Fruit fly (Drosophila melanogaster) whole organism, embryonic: ENCODE data around the gene CG18596.

Experiments
- Abd-B ChIP-seq: fragments of 200-800 bp; sonication (Bioruptor generic); optimal IDR thresholded peaks from 2 replicates; lab custom pipeline; 2018; ENCODE audit warnings: missing biosample characterization, mild to moderate bottlenecking, missing genetic modification characterization, moderate library complexity
- Aef1 ChIP-seq: fragments of 200-800 bp; sonication (Bioruptor generic); IDR thresholded peaks from 3 replicates; pipeline ENCODE4 v1.3.6; 2022; ENCODE audit warnings: missing biosample characterization, missing genetic modification characterization
- Bdp1 ChIP-seq: fragments of 200-800 bp; sonication (Bioruptor generic); optimal IDR thresholded peaks from 3 replicates; lab custom pipeline; 2016; ENCODE audit warnings: missing biosample characterization, missing genetic modification characterization
- CG1024 ChIP-seq: fragments of 200-800 bp; sonication (Bioruptor generic); IDR thresholded peaks from 2 replicates; pipeline ENCODE4 v1.3.6; 2022; ENCODE audit warnings: missing biosample characterization, missing genetic modification characterization
- CG10366 ChIP-seq: fragments of 200-800 bp; sonication (Bioruptor generic); IDR thresholded peaks from 2 replicates; pipeline ENCODE4 v1.3.6; 2022; ENCODE audit warnings: missing biosample characterization, missing genetic modification characterization
- CG11723 ChIP-seq: fragments of 200-800 bp; sonication (Bioruptor generic); optimal IDR thresholded peaks from 2 replicates; lab custom pipeline; 2017; ENCODE audit warnings: missing biosample characterization, mild to moderate bottlenecking, missing genetic modification characterization
- CG12942 ChIP-seq: fragments of 200-800 bp; sonication (Bioruptor generic); optimal IDR thresholded peaks from 3 replicates; lab custom pipeline; 2016; ENCODE audit warnings: missing biosample characterization, missing genetic modification characterization
- CG15601 ChIP-seq: fragments of 200-800 bp; sonication (Bioruptor generic); optimal IDR thresholded peaks from 3 replicates; lab custom pipeline; 2019; ENCODE audit warnings: missing biosample characterization, mild to moderate bottlenecking, missing genetic modification characterization, moderate library complexity
- CG17612 ChIP-seq: fragments of 200-800 bp; sonication (Bioruptor generic); IDR thresholded peaks from 2 replicates; pipeline ENCODE4 v1.3.6; 2022; ENCODE audit warnings: missing biosample characterization, missing genetic modification characterization
- CG18011 ChIP-seq: fragments of 200-800 bp; sonication (Bioruptor generic); optimal IDR thresholded peaks from 2 replicates; lab custom pipeline; 2017; ENCODE audit warnings: missing biosample characterization, missing genetic modification characterization, mild to moderate bottlenecking, moderate library complexity, missing genotype
- CG2199 ChIP-seq: fragments of 200-800 bp; sonication (Bioruptor generic); IDR thresholded peaks from 3 replicates; pipeline ENCODE4 v1.3.6; 2022; ENCODE audit warnings: missing biosample characterization, missing genetic modification characterization
- CG2712 ChIP-seq: fragments of 200-800 bp; optimal IDR thresholded peaks from 3 replicates; lab custom pipeline; 2019; ENCODE audit warnings: missing biosample characterization, mild to moderate bottlenecking, missing genetic modification characterization, moderate library complexity
- CG33557 ChIP-seq: fragments of 200-800 bp; sonication (Bioruptor generic); optimal IDR thresholded peaks from 2 replicates; lab custom pipeline; 2019; ENCODE audit warnings: missing biosample characterization, mild to moderate bottlenecking, missing genetic modification characterization, moderate library complexity
- CG4730 ChIP-seq: fragments of 200-800 bp; sonication (Bioruptor generic); IDR thresholded peaks from 2 replicates; pipeline ENCODE4 v1.3.6; 2022; ENCODE audit warnings: missing biosample characterization, missing genetic modification characterization
- CG6683 ChIP-seq: fragments of 200-800 bp; sonication (Bioruptor generic); optimal IDR thresholded peaks from 2 replicates; lab custom pipeline; 2017; ENCODE audit warnings: missing biosample characterization, mild to moderate bottlenecking, missing genetic modification characterization, missing genetic modification reagents
- CG8281 ChIP-seq: fragments of 200-800 bp; sonication (Bioruptor generic); optimal IDR thresholded peaks from 2 replicates; lab custom pipeline; 2018; ENCODE audit warnings: missing biosample characterization, mild to moderate bottlenecking, missing genetic modification characterization, moderate library complexity
- CG8388 ChIP-seq: fragments of 200-800 bp; sonication (Bioruptor generic); optimal IDR thresholded peaks from 2 replicates; lab custom pipeline; 2019; ENCODE audit warnings: missing biosample characterization, mild to moderate bottlenecking, missing genetic modification characterization, moderate library complexity
- CG8765 ChIP-seq: fragments of 200-800 bp; sonication (Bioruptor generic); IDR thresholded peaks from 2 replicates; pipeline ENCODE4 v1.3.6; 2022; ENCODE audit warnings: missing biosample characterization, missing genetic modification characterization
- CG8924 ChIP-seq: fragments of 200-800 bp; optimal IDR thresholded peaks from 3 replicates; lab custom pipeline; 2019; ENCODE audit warnings: missing biosample characterization, mild to moderate bottlenecking, missing genetic modification characterization, moderate library complexity
- Dip3 ChIP-seq: fragments of 200-800 bp; sonication (Bioruptor generic); optimal IDR thresholded peaks from 3 replicates; lab custom pipeline; 2016; ENCODE audit warnings: missing biosample characterization, missing genetic modification characterization
- Dll ChIP-seq: fragments of 200-800 bp; sonication (Bioruptor generic); IDR thresholded peaks from 4 replicates; pipeline ENCODE4 v1.3.6; 2022; ENCODE audit warnings: missing biosample characterization, missing genetic modification characterization; ENCODE audit not compliant: partially characterized antibody
- ERR ChIP-seq: fragments of 200-800 bp; sonication (Bioruptor generic); optimal IDR thresholded peaks from 2 replicates; lab custom pipeline; 2016; ENCODE audit warnings: missing biosample characterization, missing genetic modification characterization
- Eip74EF ChIP-seq, 2 experiments: fragments of 200-800 bp in 1 of 2; fragments of >200 bp in 1 of 2; sonication (Bioruptor generic) in 1 of 2; optimal IDR thresholded peaks; 2 replicates each; lab custom pipeline; 2017 to 2019; ENCODE audit warnings: missing biosample characterization in 2 of 2, missing genetic modification characterization in 2 of 2, mild to moderate bottlenecking in 1 of 2, moderate library complexity in 1 of 2
- Hr39 ChIP-seq: fragments of >200 bp; optimal IDR thresholded peaks from 2 replicates; lab custom pipeline; 2017
- Med ChIP-seq: fragments of 200-800 bp; sonication (Bioruptor generic); peaks from one replicate; lab custom pipeline; 2016; ENCODE audit warnings: missing biosample characterization, missing genetic modification characterization, mild to moderate bottlenecking, inconsistent platforms, moderate library complexity
- NC2β ChIP-seq: fragments of 200-800 bp; sonication (Bioruptor generic); optimal IDR thresholded peaks from 2 replicates; lab custom pipeline; 2016; ENCODE audit warnings: missing biosample characterization, missing genetic modification characterization
- NfI ChIP-seq: fragments of 200-800 bp; sonication (Bioruptor generic); optimal IDR thresholded peaks from 3 replicates; lab custom pipeline; 2018; ENCODE audit warnings: missing biosample characterization, mild to moderate bottlenecking, missing genetic modification characterization, moderate library complexity
- Oli ChIP-seq: fragments of 200-800 bp; sonication (Bioruptor generic); optimal IDR thresholded peaks from 2 replicates; lab custom pipeline; 2018; ENCODE audit warnings: missing biosample characterization, mild to moderate bottlenecking, missing genetic modification characterization, moderate library complexity
- Ravus ChIP-seq: fragments of 200-800 bp; sonication (Bioruptor generic); IDR thresholded peaks from 2 replicates; pipeline ENCODE4 v1.3.6; 2022; ENCODE audit warnings: missing biosample characterization, missing genetic modification characterization
- Rfx ChIP-seq: fragments of 200-800 bp; sonication (Bioruptor generic); IDR thresholded peaks from 2 replicates; pipeline ENCODE4 v1.3.6; 2022; ENCODE audit warnings: missing biosample characterization, missing genetic modification characterization
- Sry-β ChIP-seq: fragments of 200-800 bp; sonication (Bioruptor generic); optimal IDR thresholded peaks from 2 replicates; lab custom pipeline; 2018; ENCODE audit warnings: missing biosample characterization, mild to moderate bottlenecking, missing genetic modification characterization, moderate library complexity
- amos ChIP-seq: fragments of 200-800 bp; sonication (Bioruptor generic); IDR thresholded peaks from 2 replicates; pipeline ENCODE4 v1.3.6; 2022; ENCODE audit warnings: missing biosample characterization, missing genetic modification characterization; ENCODE audit not compliant: partially characterized antibody
- bbx ChIP-seq: fragments of 200-800 bp; sonication (Bioruptor generic); IDR thresholded peaks from 2 replicates; pipeline ENCODE4 v1.3.6; 2022; ENCODE audit warnings: missing biosample characterization, missing genetic modification characterization; ENCODE audit not compliant: partially characterized antibody
- bigmax ChIP-seq: fragments of 200-800 bp; sonication (Bioruptor generic); optimal IDR thresholded peaks from 2 replicates; lab custom pipeline; 2018; ENCODE audit warnings: missing biosample characterization, mild to moderate bottlenecking, missing genetic modification characterization
- br ChIP-seq: fragments of >200 bp; optimal IDR thresholded peaks from 2 replicates; lab custom pipeline; 2017
- chm ChIP-seq: fragments of 200-800 bp; sonication (Bioruptor generic); IDR thresholded peaks from 2 replicates; pipeline ENCODE4 v1.3.6; 2022; ENCODE audit warnings: missing biosample characterization, missing genetic modification characterization
- crol ChIP-seq: fragments of 200-800 bp; sonication (Bioruptor generic); IDR thresholded peaks from 2 replicates; pipeline ENCODE4 v1.3.6; 2022; ENCODE audit warnings: missing biosample characterization, missing genetic modification characterization
- cwo ChIP-seq: fragments of 200-800 bp; sonication (Bioruptor generic); optimal IDR thresholded peaks from 3 replicates; lab custom pipeline; 2017; ENCODE audit warnings: missing biosample characterization, missing genetic modification characterization, mild to moderate bottlenecking, moderate library complexity, missing genetic modification reagents
- fd96Cb ChIP-seq: fragments of 200-800 bp; sonication (Bioruptor generic); optimal IDR thresholded peaks from 2 replicates; lab custom pipeline; 2018; ENCODE audit warnings: missing biosample characterization, mild to moderate bottlenecking, missing genetic modification characterization, moderate library complexity
- grn ChIP-seq: fragments of 200-800 bp; sonication (Bioruptor generic); optimal IDR thresholded peaks from 3 replicates; lab custom pipeline; 2017; ENCODE audit warnings: missing biosample characterization, missing genetic modification characterization
- jigr1 ChIP-seq: fragments of 200-800 bp; sonication (Bioruptor generic); IDR thresholded peaks from 3 replicates; pipeline ENCODE4 v1.3.6; 2022; ENCODE audit warnings: missing biosample characterization, missing genetic modification characterization
- lbe ChIP-seq: fragments of 200-800 bp; sonication (Bioruptor generic); optimal IDR thresholded peaks from 2 replicates; lab custom pipeline; 2016; ENCODE audit warnings: missing biosample characterization, mild to moderate bottlenecking, missing genetic modification characterization
- odd ChIP-seq: fragments of 200-800 bp; sonication (Bioruptor generic); optimal IDR thresholded peaks from 2 replicates; lab custom pipeline; 2017; ENCODE audit warnings: missing biosample characterization, mild to moderate bottlenecking, missing genetic modification characterization
- otp ChIP-seq: fragments of 200-800 bp; sonication (Bioruptor generic); IDR thresholded peaks from 3 replicates; pipeline ENCODE4, ENCODE4 v1.3.6; 2022; ENCODE audit warnings: missing biosample characterization, missing genetic modification characterization
- phol ChIP-seq: fragments of 200-800 bp; sonication (Bioruptor generic); optimal IDR thresholded peaks from 3 replicates; lab custom pipeline; 2018; ENCODE audit warnings: missing biosample characterization, mild to moderate bottlenecking, missing genetic modification characterization, moderate library complexity
- pzg ChIP-seq: fragments of 200-800 bp; sonication (Bioruptor generic); optimal IDR thresholded peaks from 3 replicates; lab custom pipeline; 2018; ENCODE audit warnings: missing biosample characterization, mild to moderate bottlenecking, missing genetic modification characterization, moderate library complexity
- ro ChIP-seq: fragments of 200-800 bp; sonication (Bioruptor generic); IDR thresholded peaks from 2 replicates; pipeline ENCODE4 v1.3.6; 2022; ENCODE audit warnings: missing biosample characterization, missing genetic modification characterization
- schlank ChIP-seq: fragments of 200-800 bp; sonication (Bioruptor generic); optimal IDR thresholded peaks from 2 replicates; lab custom pipeline; 2018; ENCODE audit warnings: missing biosample characterization, mild to moderate bottlenecking, missing genetic modification characterization
- sisA ChIP-seq: fragments of 200-800 bp; sonication (Bioruptor generic); IDR thresholded peaks from 2 replicates; pipeline ENCODE4 v1.3.6; 2022; ENCODE audit warnings: missing biosample characterization, missing genetic modification characterization
- stwl ChIP-seq: fragments of 200-800 bp; sonication (Bioruptor generic); optimal IDR thresholded peaks from 3 replicates; lab custom pipeline; 2018; ENCODE audit warnings: missing biosample characterization, mild to moderate bottlenecking, missing genetic modification characterization, moderate library complexity
- tna ChIP-seq: fragments of 200-800 bp; sonication (Bioruptor generic); IDR thresholded peaks from 2 replicates; pipeline ENCODE4 v1.3.6; 2022; ENCODE audit warnings: missing biosample characterization, missing genetic modification characterization; ENCODE audit not compliant: partially characterized antibody
- trem ChIP-seq: fragments of 200-800 bp; optimal IDR thresholded peaks from 3 replicates; lab custom pipeline; 2019; ENCODE audit warnings: missing biosample characterization, mild to moderate bottlenecking, missing genetic modification characterization, moderate library complexity

Gene CG18596

dm6 chr3R:22375674-22376073 is at the start of gene CG18596 (continued):
- TF ChIP-seq Eip74EF (GFP tag; optimal IDR thresholded peaks at IDR 0.05; lab: Kevin White, UChicago) (no peak), CG18011 (GFP tag; lab: Kevin White, UChicago) (no peak), CG2712 (tag; lab: Kevin White, UChicago) (no peak), stwl (tag; lab: Kevin White, UChicago) (peak; percentile 75), Dip3 (GFP tag; lab: Kevin White, UChicago) (no peak), br (lab: Kevin White, UChicago) (no peak), ro (GFP tag; lab: Robert Waterston, UW) (no peak), CG8281 (tag; lab: Kevin White, UChicago) (no peak), Hr39 (lab: Kevin White, UChicago) (no peak), amos (GFP tag; lab: Robert Waterston, UW) (peak; percentile 88), cwo (no peak), CG33557 (GFP tag; lab: Kevin White, UChicago) (no peak), ERR (no peak), CG6683 (GFP tag; lab: Kevin White, UChicago) (no peak), CG17612 (GFP tag; lab: Robert Waterston, UW) (no peak), CG8388 (GFP tag; lab: Kevin White, UChicago) (no peak), bigmax (GFP tag; lab: Kevin White, UChicago) (no peak), schlank (tag; lab: Kevin White, UChicago) (no peak), bbx (GFP tag; lab: Robert Waterston, UW) (peak; percentile 93), Sry-β (no peak), jigr1 (no peak), fd96Cb (tag; lab: Kevin White, UChicago) (no peak), CG2199 (GFP tag; lab: Robert Waterston, UW) (no peak), sisA (no peak), chm (GFP tag; lab: Robert Waterston, UW) (0 out of 2 replicates have a peak, but pooled peaks have one; percentile 41), CG12942 (no peak), otp (GFP tag; lab: Robert Waterston, UW) (no peak), CG10366 (no peak), CG4730 (GFP tag; lab: Robert Waterston, UW) (no peak), Med (GFP tag; lab: Kevin White, UChicago) (peak; percentile 55), CG8765 (GFP tag; lab: Robert Waterston, UW) (no peak), Oli (no peak), tna (GFP tag; lab: Robert Waterston, UW) (peak; percentile 88), Abd-B (GFP tag; lab: Kevin White, UChicago) (no peak), Bdp1 (GFP tag; lab: Kevin White, UChicago) (no peak), Dll (GFP tag; lab: Robert Waterston, UW) (peak; percentile 98), pzg (GFP tag; lab: Kevin White, UChicago) (peak; percentile 60), Aef1 (GFP tag; lab: Robert Waterston, UW) (no peak), Ravus (GFP tag; lab: Robert Waterston, UW) (no peak), CG11723 (GFP tag; lab: Kevin White, UChicago) (no peak), crol (GFP tag; lab: Robert Waterston, UW) (no peak), grn (GFP tag; lab: Kevin White, UChicago) (no peak), Rfx (GFP tag; lab: Robert Waterston, UW) (no peak), phol (tag; lab: Kevin White, UChicago) (peak; percentile 67), CG1024 (GFP tag; lab: Robert Waterston, UW) (no peak), lbe (GFP tag; lab: Kevin White, UChicago) (no peak), trem (tag; lab: Kevin White, UChicago) (peak; percentile 64), CG15601 (tag; lab: Kevin White, UChicago) (no peak), CG8924 (tag; lab: Kevin White, UChicago) (no peak), odd (GFP tag; lab: Kevin White, UChicago) (no peak), NfI (no peak), NC2β (GFP tag; lab: Kevin White, UChicago) (no peak)
